Fruit fly (Drosophila melanogaster) whole organism, embryonic: Measurements from ENCODE around the gene CG46462.

Experiments used
- Bteb2 ChIP-seq: fragments of 200-800 bp; sonication (Bioruptor generic); optimal IDR thresholded peaks from 2 replicates; lab custom pipeline; 2016; ENCODE audit warnings: missing biosample characterization, missing genetic modification characterization
- CG12391 ChIP-seq: fragments of 200-800 bp; sonication (Bioruptor generic); optimal IDR thresholded peaks from 3 replicates; lab custom pipeline; 2018; ENCODE audit warnings: missing biosample characterization, mild to moderate bottlenecking, missing genetic modification characterization, moderate library complexity
- CG1603 ChIP-seq: fragments of 200-800 bp; sonication (Bioruptor generic); optimal IDR thresholded peaks from 2 replicates; lab custom pipeline; 2019; ENCODE audit warnings: missing biosample characterization, mild to moderate bottlenecking, missing genetic modification characterization, moderate library complexity
- CG16863 ChIP-seq: fragments of 200-800 bp; sonication (Bioruptor generic); optimal IDR thresholded peaks from 3 replicates; lab custom pipeline; 2016; ENCODE audit warnings: missing biosample characterization, missing genetic modification characterization
- CG17385 ChIP-seq: fragments of 200-800 bp; sonication (Bioruptor generic); optimal IDR thresholded peaks from 3 replicates; lab custom pipeline; 2018; ENCODE audit warnings: missing biosample characterization, mild to moderate bottlenecking, missing genetic modification characterization
- CG18476 ChIP-seq: fragments of 200-800 bp; sonication (Bioruptor generic); optimal IDR thresholded peaks from 2 replicates; lab custom pipeline; 2016; ENCODE audit warnings: missing biosample characterization, mild to moderate bottlenecking, missing genetic modification characterization
- CG18599 ChIP-seq: fragments of 200-800 bp; sonication (Bioruptor generic); optimal IDR thresholded peaks from 3 replicates; lab custom pipeline; 2017; ENCODE audit warnings: missing biosample characterization, missing genetic modification characterization, mild to moderate bottlenecking, moderate library complexity, missing genetic modification reagents
- CG2120 ChIP-seq: fragments of 200-800 bp; sonication (Bioruptor generic); optimal IDR thresholded peaks from 3 replicates; lab custom pipeline; 2016; ENCODE audit warnings: missing biosample characterization, missing genetic modification characterization
- CG30020 ChIP-seq: fragments of 200-800 bp; optimal IDR thresholded peaks from 2 replicates; lab custom pipeline; 2019; ENCODE audit warnings: missing biosample characterization, mild to moderate bottlenecking, missing genetic modification characterization, moderate library complexity
- CG3726 ChIP-seq: fragments of 200-800 bp; sonication (Bioruptor generic); IDR thresholded peaks from 3 replicates; pipeline ENCODE4, ENCODE4 v1.3.6; 2022; ENCODE audit warnings: missing biosample characterization, missing genetic modification characterization
- CG4404 ChIP-seq: fragments of 200-800 bp; sonication (Bioruptor generic); IDR thresholded peaks from 2 replicates; pipeline ENCODE4 v1.3.6; 2022; ENCODE audit warnings: missing biosample characterization, missing genetic modification characterization
- CG5245 ChIP-seq: fragments of 200-800 bp; sonication (Bioruptor generic); optimal IDR thresholded peaks from 3 replicates; lab custom pipeline; 2016; ENCODE audit warnings: missing biosample characterization, missing genetic modification characterization
- CG6254 ChIP-seq: fragments of 200-800 bp; sonication (Bioruptor generic); optimal IDR thresholded peaks from 3 replicates; lab custom pipeline; 2017; ENCODE audit warnings: mild to moderate bottlenecking, missing biosample characterization, missing genetic modification reagents, missing genetic modification characterization
- CG6654 ChIP-seq: fragments of 200-800 bp; sonication (Bioruptor generic); optimal IDR thresholded peaks from 2 replicates; lab custom pipeline; 2017; ENCODE audit warnings: missing biosample characterization, mild to moderate bottlenecking, missing genetic modification characterization
- CG6791 ChIP-seq: fragments of 200-800 bp; sonication (Bioruptor generic); IDR thresholded peaks from 3 replicates; pipeline ENCODE4 v1.3.6; 2022; ENCODE audit warnings: missing biosample characterization, missing genetic modification characterization; ENCODE audit not compliant: partially characterized antibody
- CG6854 ChIP-seq: fragments of 200-800 bp; sonication (Bioruptor generic); optimal IDR thresholded peaks from 3 replicates; lab custom pipeline; 2017; ENCODE audit warnings: missing biosample characterization, mild to moderate bottlenecking, missing genetic modification characterization
- CG7556 ChIP-seq: fragments of 200-800 bp; sonication (Bioruptor generic); optimal IDR thresholded peaks from 2 replicates; lab custom pipeline; 2017; ENCODE audit warnings: missing biosample characterization, mild to moderate bottlenecking, missing genetic modification characterization
- CG8290 ChIP-seq, 3 experiments: fragments of 200-800 bp; sonication (Bioruptor generic); optimal IDR thresholded peaks; 2 replicates each; lab custom pipeline; 2016 to 2019; ENCODE audit warnings: missing biosample characterization in 3 of 3, missing genetic modification characterization in 3 of 3, mild to moderate bottlenecking in 2 of 3, moderate library complexity in 1 of 3
- CG9609 ChIP-seq: fragments of 200-800 bp; sonication (Bioruptor generic); optimal IDR thresholded peaks from 3 replicates; lab custom pipeline; 2016; ENCODE audit warnings: missing biosample characterization, missing genetic modification characterization
- CrebB ChIP-seq: fragments of 200-800 bp; sonication (Bioruptor generic); optimal IDR thresholded peaks from 3 replicates; lab custom pipeline; 2018; ENCODE audit warnings: missing biosample characterization, mild to moderate bottlenecking, missing genetic modification characterization
- Dip3 ChIP-seq: fragments of 200-800 bp; sonication (Bioruptor generic); optimal IDR thresholded peaks from 3 replicates; lab custom pipeline; 2016; ENCODE audit warnings: missing biosample characterization, missing genetic modification characterization
- Dref ChIP-seq: fragments of 200-800 bp; sonication (Bioruptor generic); IDR thresholded peaks from 2 replicates; pipeline ENCODE4 v1.3.6; 2022; ENCODE audit warnings: missing biosample characterization, missing genetic modification characterization
- Gsc ChIP-seq: fragments of 200-800 bp; sonication (Bioruptor generic); IDR thresholded peaks from 2 replicates; pipeline ENCODE4 v1.3.6; 2022; ENCODE audit warnings: missing biosample characterization, missing genetic modification characterization
- Hey ChIP-seq: fragments of 200-800 bp; sonication (Bioruptor generic); optimal IDR thresholded peaks from 3 replicates; lab custom pipeline; 2018; ENCODE audit warnings: missing biosample characterization, mild to moderate bottlenecking, missing genetic modification characterization
- Hr78 ChIP-seq, 2 experiments: fragments of 200-800 bp in 1 of 2; fragments of >200 bp in 1 of 2; sonication (Bioruptor generic) in 1 of 2; optimal IDR thresholded peaks; 2 replicates each; lab custom pipeline; 2017 to 2019; ENCODE audit warnings: missing biosample characterization in 2 of 2, missing genetic modification characterization in 2 of 2, mild to moderate bottlenecking in 1 of 2, moderate library complexity in 1 of 2
- MESR4 ChIP-seq: fragments of 200-800 bp; sonication (Bioruptor generic); optimal IDR thresholded peaks from 2 replicates; lab custom pipeline; 2018; ENCODE audit warnings: missing biosample characterization, mild to moderate bottlenecking, missing genetic modification characterization, moderate library complexity
- Meics ChIP-seq: fragments of 200-800 bp; sonication (Bioruptor generic); optimal IDR thresholded peaks from 2 replicates; lab custom pipeline; 2017; ENCODE audit warnings: missing biosample characterization, mild to moderate bottlenecking, missing genetic modification characterization
- Nf-YC ChIP-seq: fragments of 200-800 bp; optimal IDR thresholded peaks from 3 replicates; lab custom pipeline; 2019; ENCODE audit warnings: missing biosample characterization, mild to moderate bottlenecking, missing genetic modification characterization, moderate library complexity
- Spps ChIP-seq: fragments of 200-800 bp; sonication (Bioruptor generic); optimal IDR thresholded peaks from 2 replicates; lab custom pipeline; 2018; ENCODE audit warnings: missing biosample characterization, mild to moderate bottlenecking, missing genetic modification characterization
- Trl ChIP-seq, 3 experiments: fragments of >200 bp in 2 of 3; fragments of 200-800 bp in 1 of 3; sonication (Bioruptor generic) in 1 of 3; optimal IDR thresholded peaks; 2 replicates in 1 of 3; 3 replicates in 2 of 3; lab custom pipeline; 2016 to 2017; ENCODE audit warnings: missing biosample characterization in 1 of 3, missing genetic modification characterization in 1 of 3
- ab ChIP-seq: fragments of 200-800 bp; sonication (Bioruptor generic); optimal IDR thresholded peaks from 2 replicates; lab custom pipeline; 2016; ENCODE audit warnings: missing biosample characterization, missing genetic modification characterization
- ase ChIP-seq: fragments of 200-800 bp; sonication (Bioruptor generic); IDR thresholded peaks from 3 replicates; pipeline ENCODE4 v1.3.6; 2022; ENCODE audit warnings: missing biosample characterization, missing genetic modification characterization
- bcd ChIP-seq: fragments of 200-800 bp; sonication (Bioruptor generic); optimal IDR thresholded peaks from 2 replicates; lab custom pipeline; 2017; ENCODE audit warnings: missing biosample characterization, mild to moderate bottlenecking, missing genetic modification characterization
- cas ChIP-seq: fragments of 200-800 bp; sonication (Bioruptor generic); IDR thresholded peaks from 2 replicates; pipeline ENCODE4 v1.3.6; 2022; ENCODE audit warnings: missing biosample characterization, missing genetic modification characterization
- cato ChIP-seq: fragments of 200-800 bp; sonication (Bioruptor generic); optimal IDR thresholded peaks from 2 replicates; lab custom pipeline; 2016; ENCODE audit warnings: missing biosample characterization, missing genetic modification characterization, borderline replicate concordance
- crol ChIP-seq: fragments of 200-800 bp; sonication (Bioruptor generic); IDR thresholded peaks from 2 replicates; pipeline ENCODE4 v1.3.6; 2022; ENCODE audit warnings: missing biosample characterization, missing genetic modification characterization
- da ChIP-seq: fragments of 200-800 bp; sonication (Bioruptor generic); optimal IDR thresholded peaks from 2 replicates; lab custom pipeline; 2016; ENCODE audit warnings: missing biosample characterization, missing genetic modification characterization
- dpn ChIP-seq, 2 experiments: fragments of 200-800 bp; sonication (Bioruptor generic); optimal IDR thresholded peaks; 3 replicates each; lab custom pipeline; 2016; ENCODE audit warnings: missing biosample characterization in 2 of 2, missing genetic modification characterization in 2 of 2
- dysf ChIP-seq: fragments of 200-800 bp; sonication (Bioruptor generic); IDR thresholded peaks from 3 replicates; pipeline ENCODE4 v1.3.6; 2022; ENCODE audit warnings: missing biosample characterization, missing genetic modification characterization
- gem ChIP-seq: fragments of 200-800 bp; sonication (Bioruptor generic); optimal IDR thresholded peaks from 2 replicates; lab custom pipeline; 2019; ENCODE audit warnings: missing biosample characterization, mild to moderate bottlenecking, missing genetic modification characterization, moderate library complexity
- gsb-n ChIP-seq: fragments of 200-800 bp; sonication (Bioruptor generic); optimal IDR thresholded peaks from 3 replicates; lab custom pipeline; 2018; ENCODE audit warnings: missing biosample characterization, mild to moderate bottlenecking, missing genetic modification characterization
- kni ChIP-seq: fragments of 200-800 bp; sonication (Bioruptor generic); optimal IDR thresholded peaks from 3 replicates; lab custom pipeline; 2017; ENCODE audit warnings: mild to moderate bottlenecking, missing biosample characterization, missing genetic modification reagents, missing genetic modification characterization
- org-1 ChIP-seq: fragments of 200-800 bp; sonication (Bioruptor generic); optimal IDR thresholded peaks from 2 replicates; lab custom pipeline; 2017; ENCODE audit warnings: missing biosample characterization, missing genetic modification characterization
- otp ChIP-seq: fragments of 200-800 bp; sonication (Bioruptor generic); IDR thresholded peaks from 3 replicates; pipeline ENCODE4, ENCODE4 v1.3.6; 2022; ENCODE audit warnings: missing biosample characterization, missing genetic modification characterization
- pfk ChIP-seq: fragments of 200-800 bp; sonication (Bioruptor generic); optimal IDR thresholded peaks from 2 replicates; lab custom pipeline; 2018; ENCODE audit warnings: missing biosample characterization, mild to moderate bottlenecking, missing genetic modification characterization, moderate library complexity
- pros ChIP-seq: fragments of 200-800 bp; sonication (Bioruptor generic); optimal IDR thresholded peaks from 3 replicates; lab custom pipeline; 2019; ENCODE audit warnings: missing biosample characterization, mild to moderate bottlenecking, missing genetic modification characterization, moderate library complexity
- sug ChIP-seq: fragments of 200-800 bp; optimal IDR thresholded peaks from 2 replicates; lab custom pipeline; 2019; ENCODE audit warnings: missing biosample characterization, mild to moderate bottlenecking, missing genetic modification characterization, moderate library complexity
- unpg ChIP-seq: fragments of 200-800 bp; sonication (Bioruptor generic); optimal IDR thresholded peaks from 3 replicates; lab custom pipeline; 2018; ENCODE audit warnings: missing biosample characterization, mild to moderate bottlenecking, missing genetic modification characterization, moderate library complexity
- wdn ChIP-seq: fragments of 200-800 bp; sonication (Bioruptor generic); IDR thresholded peaks from 2 replicates; pipeline ENCODE4 v1.3.6; 2022; ENCODE audit warnings: missing biosample characterization, missing genetic modification characterization

CG46462 gene

DNA sequence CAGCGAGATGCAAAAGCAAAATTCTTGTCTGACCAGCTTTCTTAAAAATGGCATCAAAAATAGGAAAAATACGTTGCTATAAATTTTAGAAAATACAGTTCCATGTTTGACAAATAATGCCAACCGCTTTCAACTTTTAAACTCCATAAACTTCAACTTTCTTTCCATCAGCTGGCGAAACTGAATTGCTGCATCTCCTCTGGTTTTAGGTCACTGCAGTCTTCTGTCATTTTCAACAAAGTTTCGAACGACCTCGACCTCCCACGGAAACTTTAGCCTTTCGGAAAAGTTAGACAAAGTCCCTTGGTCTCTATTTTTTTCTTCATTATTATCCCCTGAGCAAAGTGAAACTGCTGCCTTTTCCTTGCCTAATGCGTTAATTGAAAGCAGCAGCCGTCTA, 24.2 kb downstream of the CG46462 start, which contains the start of gene CG42263:
TSS of gene CG42263 (minus strand) at position 101 of the 400 bp plus-strand sequence.
- TF ChIP-seq kni (no peak), CG6254 (no peak)

DNA sequence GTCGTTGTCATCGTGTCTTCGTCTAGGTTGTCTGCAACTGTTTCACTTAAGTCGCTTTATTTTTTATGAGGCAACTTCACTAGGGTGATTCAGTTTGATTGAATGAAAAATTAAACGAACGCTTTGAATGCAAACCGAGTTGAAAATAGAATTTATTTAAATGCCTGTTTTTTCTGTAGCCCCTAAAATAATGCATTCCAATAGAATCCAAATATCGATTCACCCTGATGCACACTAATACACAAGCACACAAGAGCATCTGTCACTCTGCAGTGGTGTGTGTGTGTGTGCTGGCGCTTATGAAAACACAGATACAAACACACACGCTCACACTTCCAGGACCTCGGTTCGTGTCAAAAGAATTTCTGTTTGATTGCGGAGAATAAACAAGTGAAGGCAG, 30.3 kb downstream of the CG46462 start:
- TF ChIP-seq MESR4 (GFP tag; lab: Kevin White, UChicago) = no peak
- no peak for TF ChIP-seq pros (GFP tag; lab: Kevin White, UChicago)
- TF ChIP-seq CrebB (tag; lab: Kevin White, UChicago) = peak; percentile 22
- no peak for TF ChIP-seq gsb-n (tag; lab: Kevin White, UChicago)
- TF ChIP-seq cas (GFP tag; lab: Robert Waterston, UW) = no peak
- no peak for TF ChIP-seq CG16863 (GFP tag; lab: Kevin White, UChicago)
- no peak for TF ChIP-seq CG30020 (tag; lab: Kevin White, UChicago)
- no peak for TF ChIP-seq Nf-YC (tag; lab: Kevin White, UChicago)
- TF ChIP-seq Hey (tag; lab: Kevin White, UChicago) = no peak
- no peak for TF ChIP-seq CG8290 (GFP tag; optimal IDR thresholded peaks at IDR 0.05; lab: Kevin White, UChicago)
- peak in 1 of 2 experiments; percentile 52 for TF ChIP-seq CG8290 (tag; optimal IDR thresholded peaks at IDR 0.05; lab: Kevin White, UChicago)
- peak; percentile 45 for TF ChIP-seq CG6854
- TF ChIP-seq CG12391 (tag; lab: Kevin White, UChicago) = no peak
- no peak for TF ChIP-seq CG18476 (GFP tag; lab: Kevin White, UChicago)
- peak; percentile 44 for TF ChIP-seq unpg (GFP tag; lab: Kevin White, UChicago)
- TF ChIP-seq ab (GFP tag; lab: Kevin White, UChicago) = no peak
- no peak for TF ChIP-seq CG3726
- TF ChIP-seq dpn (GFP tag; optimal IDR thresholded peaks at IDR 0.05; lab: Kevin White, UChicago) = peak in 1 of 2 experiments; percentile 2
- no peak for TF ChIP-seq Dref (GFP tag; lab: Robert Waterston, UW)
- peak; percentile 40 for TF ChIP-seq gem
- no peak for TF ChIP-seq CG5245 (GFP tag; lab: Kevin White, UChicago)
- TF ChIP-seq bcd (GFP tag; lab: Kevin White, UChicago) = no peak
- no peak for TF ChIP-seq Hr78 (GFP tag; optimal IDR thresholded peaks at IDR 0.05; lab: Kevin White, UChicago)
- peak; percentile 43 for TF ChIP-seq CG2120 (GFP tag; lab: Kevin White, UChicago)
- TF ChIP-seq CG18599 (GFP tag; lab: Kevin White, UChicago) = peak; percentile 73
- TF ChIP-seq Dip3 (GFP tag; lab: Kevin White, UChicago) = no peak
- no peak for TF ChIP-seq wdn (GFP tag; lab: Robert Waterston, UW)
- no peak for TF ChIP-seq Spps (tag; lab: Kevin White, UChicago)
- no peak for TF ChIP-seq da (GFP tag; lab: Kevin White, UChicago)
- no peak for TF ChIP-seq crol (GFP tag; lab: Robert Waterston, UW)
- no peak for TF ChIP-seq CG9609 (GFP tag; lab: Kevin White, UChicago)
- TF ChIP-seq Meics (GFP tag; lab: Kevin White, UChicago) = peak; percentile 36
- no peak for TF ChIP-seq cato (GFP tag; lab: Kevin White, UChicago)
- TF ChIP-seq CG6791 (GFP tag; lab: Robert Waterston, UW) = no peak
- TF ChIP-seq Trl (optimal IDR thresholded peaks at IDR 0.05; lab: Kevin White, UChicago) = no peak
- TF ChIP-seq Trl (GFP tag; optimal IDR thresholded peaks at IDR 0.05; lab: Kevin White, UChicago) = no peak
- TF ChIP-seq CG6654 = no peak
- TF ChIP-seq sug (tag; lab: Kevin White, UChicago) = peak; percentile 17
- no peak for TF ChIP-seq Gsc
- no peak for TF ChIP-seq org-1 (GFP tag; lab: Kevin White, UChicago)
- no peak for TF ChIP-seq dysf
- TF ChIP-seq CG7556 (GFP tag; lab: Kevin White, UChicago) = peak; percentile 53
- peak; percentile 21 for TF ChIP-seq CG1603
- no peak for TF ChIP-seq Bteb2 (GFP tag; lab: Kevin White, UChicago)
- TF ChIP-seq CG17385 (GFP tag; lab: Kevin White, UChicago) = peak; percentile 21
- TF ChIP-seq ase = no peak
- no peak for TF ChIP-seq otp (GFP tag; lab: Robert Waterston, UW)
- no peak for TF ChIP-seq pfk (GFP tag; lab: Kevin White, UChicago)
- no peak for TF ChIP-seq CG4404
